Fruit fly (Drosophila melanogaster): ENCODE measurements around the gene HBS1.

The HBS1 gene

dm6 chr3L:1886125-1886544 is 21.1 kb upstream of the HBS1 start:
- TF ChIP-seq Pif1B (GFP tag; optimal IDR thresholded peaks at IDR 0.05) = peak; percentile 97
- TF ChIP-seq D1 (tag; optimal IDR thresholded peaks at IDR 0.05) = peak; percentile 90
- peak; percentile 97 for TF ChIP-seq rn (GFP tag; IDR thresholded peaks at IDR 0.05)
- peak; percentile 98 for TF ChIP-seq CG34367 (tag; optimal IDR thresholded peaks at IDR 0.05)
- TF ChIP-seq CG17806 (tag; optimal IDR thresholded peaks at IDR 0.05) = peak; percentile 98
- peak; percentile 97 for TF ChIP-seq CG12605 (GFP tag; IDR thresholded peaks at IDR 0.05)
- peak; percentile 98 for TF ChIP-seq Pif1A (GFP tag; optimal IDR thresholded peaks at IDR 0.05)
- TF ChIP-seq CG9948 (tag; optimal IDR thresholded peaks at IDR 0.05) = peak; percentile 96
- peak; percentile 91 for TF ChIP-seq CG13204 (GFP tag; optimal IDR thresholded peaks at IDR 0.05)
- no peak for TF ChIP-seq EcR (GFP tag; optimal IDR thresholded peaks at IDR 0.05)
- peak; percentile 98 for TF ChIP-seq CG8159 (tag; optimal IDR thresholded peaks at IDR 0.05)
- peak; percentile 99 for TF ChIP-seq CG32121 (GFP tag; IDR thresholded peaks at IDR 0.05)
- peak; percentile 99 for TF ChIP-seq Ets98B (GFP tag; IDR thresholded peaks at IDR 0.05)
- peak; percentile 92 for TF ChIP-seq CG10348 (GFP tag; IDR thresholded peaks at IDR 0.05)
- TF ChIP-seq fd96Ca (GFP tag; IDR thresholded peaks at IDR 0.05) = peak; percentile 98
- peak; percentile 95 for TF ChIP-seq gl (tag; optimal IDR thresholded peaks at IDR 0.05)
- peak; percentile 99 for TF ChIP-seq CG14655 (GFP tag; optimal IDR thresholded peaks at IDR 0.05)
- TF ChIP-seq Snoo (tag; optimal IDR thresholded peaks at IDR 0.05) = peak; percentile 92
- TF ChIP-seq CG8301 (tag; optimal IDR thresholded peaks at IDR 0.05) = peak; percentile 99
- peak; percentile 99 for TF ChIP-seq CG4496 (GFP tag; IDR thresholded peaks at IDR 0.05)
- TF ChIP-seq CG15710 (tag; optimal IDR thresholded peaks at IDR 0.05) = peak; percentile 97

- TF ChIP-seq EcR (GFP tag; optimal IDR thresholded peaks at IDR 0.05) (no peak), Ets98B (GFP tag; IDR thresholded peaks at IDR 0.05) (peak; percentile 19; the same call in 1 of the 2 replicates)
These were observed 20.4 kb upstream of the HBS1 start, which contains the start of gene Tmhs for dm6 chr3L:1885436-1885835. Gene Tmhs (plus strand): TSS chr3L:1885657.

- TF ChIP-seq EcR (GFP tag; optimal IDR thresholded peaks at IDR 0.05) = peak; percentile 2
- TF ChIP-seq Pif1B (GFP tag; optimal IDR thresholded peaks at IDR 0.05) = peak; percentile 8
- no peak for TF ChIP-seq Ets98B (GFP tag; IDR thresholded peaks at IDR 0.05)
These were observed 19.6 kb upstream of the HBS1 start, which contains the start of gene Aprt for dm6 chr3L:1884652-1885051. Gene Aprt (minus strand): TSS chr3L:1885019.

DNA sequence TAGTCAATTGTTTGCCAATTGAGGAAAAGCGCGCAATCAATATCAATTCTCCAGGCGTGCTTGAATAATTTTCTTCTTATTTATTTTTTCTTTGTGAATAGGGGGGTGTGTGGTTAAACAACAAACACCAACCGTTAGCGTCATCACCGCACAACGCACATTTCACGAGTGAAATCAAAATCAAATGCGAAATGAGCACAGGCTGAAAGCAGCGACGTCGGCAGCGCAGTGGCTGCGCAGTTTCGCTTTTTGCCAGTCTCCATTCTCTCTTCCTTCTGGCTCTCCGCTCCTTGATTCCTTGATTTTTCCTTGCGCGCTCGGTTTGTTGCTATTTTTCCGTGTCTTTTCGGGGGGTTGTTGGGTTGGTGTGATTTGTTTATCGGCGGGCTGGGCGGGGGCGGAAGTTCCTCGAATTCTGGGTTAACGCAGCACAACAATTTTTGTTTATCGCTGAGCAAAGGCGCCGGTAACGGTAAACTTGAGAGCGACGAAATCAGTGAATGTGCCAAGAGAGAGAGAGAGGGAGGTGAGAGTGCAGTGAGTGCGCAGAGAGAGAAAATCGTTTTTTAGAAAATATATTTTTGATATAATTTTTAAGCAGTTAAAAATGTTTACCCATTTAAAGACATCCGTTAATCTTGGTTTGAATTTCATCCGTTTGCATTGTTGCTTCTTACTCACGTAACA is 18.0 kb upstream of the HBS1 start, which contains the start of gene CG13937:
TSS of gene CG13937 (minus strand) at position 174 of the 687 bp plus-strand sequence.
- TF ChIP-seq EcR (GFP tag; optimal IDR thresholded peaks at IDR 0.05) = no peak
- no peak for TF ChIP-seq Snoo (tag; optimal IDR thresholded peaks at IDR 0.05)
- no peak for TF ChIP-seq CG8301 (tag; optimal IDR thresholded peaks at IDR 0.05)
- TF ChIP-seq CG10348 (GFP tag; IDR thresholded peaks at IDR 0.05) = no peak

DNA sequence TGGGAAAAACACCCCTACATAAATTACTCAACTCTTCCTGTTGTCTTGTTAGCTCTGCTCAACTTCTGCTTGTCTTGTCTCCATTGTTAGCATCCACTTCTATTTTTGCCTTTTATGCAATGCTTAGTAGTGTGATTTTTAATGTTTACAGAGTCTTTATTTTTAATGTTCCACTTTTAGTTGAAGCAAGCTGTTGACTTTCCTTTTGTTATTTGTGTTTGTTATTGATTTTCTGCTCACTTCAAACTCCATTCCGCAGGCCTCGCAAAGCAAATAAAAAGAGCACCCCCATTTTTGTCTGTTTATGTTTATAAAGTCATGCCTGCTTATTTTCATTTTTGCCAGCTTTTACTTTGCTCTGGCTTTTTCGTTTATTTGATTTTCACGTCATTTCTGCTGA is 16.9 kb upstream of the HBS1 start:
- TF ChIP-seq Pif1B (GFP tag; optimal IDR thresholded peaks at IDR 0.05) = no peak
- no peak for TF ChIP-seq rn (GFP tag; IDR thresholded peaks at IDR 0.05)
- TF ChIP-seq CG8159 (tag; optimal IDR thresholded peaks at IDR 0.05) = no peak
- no peak for TF ChIP-seq fd96Ca (GFP tag; IDR thresholded peaks at IDR 0.05)
- TF ChIP-seq CG9948 (tag; optimal IDR thresholded peaks at IDR 0.05) = no peak

dm6 chr3L:1880692-1881091 is 15.7 kb upstream of the HBS1 start:
- TF ChIP-seq D1 (tag; optimal IDR thresholded peaks at IDR 0.05) (no peak), rn (GFP tag; IDR thresholded peaks at IDR 0.05) (peak; percentile 62; the same call in 1 of the 2 replicates), CG8301 (tag; optimal IDR thresholded peaks at IDR 0.05) (peak; percentile 52), CG32121 (GFP tag; IDR thresholded peaks at IDR 0.05) (peak; percentile 32; the same call in 1 of the 2 replicates), CG10348 (GFP tag; IDR thresholded peaks at IDR 0.05) (no peak), EcR (GFP tag; optimal IDR thresholded peaks at IDR 0.05) (no peak), Snoo (tag; optimal IDR thresholded peaks at IDR 0.05) (no peak), Pif1B (GFP tag; optimal IDR thresholded peaks at IDR 0.05) (peak; percentile 35), CG12605 (GFP tag; IDR thresholded peaks at IDR 0.05) (peak; percentile 62; the same call in 1 of the 2 replicates), fd96Ca (GFP tag; IDR thresholded peaks at IDR 0.05) (peak; percentile 79; the same call in 2 of the 3 replicates), CG4496 (GFP tag; IDR thresholded peaks at IDR 0.05) (peak; percentile 83; the same call in 2 of the 3 replicates), CG14655 (GFP tag; optimal IDR thresholded peaks at IDR 0.05) (peak; percentile 71), CG8159 (tag; optimal IDR thresholded peaks at IDR 0.05) (peak; percentile 45), CG17806 (tag; optimal IDR thresholded peaks at IDR 0.05) (peak; percentile 30), CG15710 (tag; optimal IDR thresholded peaks at IDR 0.05) (no peak), CG34367 (tag; optimal IDR thresholded peaks at IDR 0.05) (no peak), Ets98B (GFP tag; IDR thresholded peaks at IDR 0.05) (peak; percentile 66; the same call in 1 of the 2 replicates), CG9948 (tag; optimal IDR thresholded peaks at IDR 0.05) (peak; percentile 7), gl (tag; optimal IDR thresholded peaks at IDR 0.05) (no peak)

- TF ChIP-seq Ets98B (GFP tag; IDR thresholded peaks at IDR 0.05) = peak; percentile 62
- peak; percentile 47 for TF ChIP-seq CG15710 (tag; optimal IDR thresholded peaks at IDR 0.05)
- TF ChIP-seq CG4496 (GFP tag; IDR thresholded peaks at IDR 0.05) = peak; percentile 60
- no peak for TF ChIP-seq gl (tag; optimal IDR thresholded peaks at IDR 0.05)
- TF ChIP-seq CG34367 (tag; optimal IDR thresholded peaks at IDR 0.05) = peak; percentile 48
- peak; percentile 68 for TF ChIP-seq EcR (GFP tag; optimal IDR thresholded peaks at IDR 0.05)
- peak; percentile 67 for TF ChIP-seq CG17806 (tag; optimal IDR thresholded peaks at IDR 0.05)
- peak; percentile 71 for TF ChIP-seq CG8301 (tag; optimal IDR thresholded peaks at IDR 0.05)
- TF ChIP-seq Snoo (tag; optimal IDR thresholded peaks at IDR 0.05) = peak; percentile 66
- no peak for TF ChIP-seq Pif1A (GFP tag; optimal IDR thresholded peaks at IDR 0.05)
- TF ChIP-seq CG14655 (GFP tag; optimal IDR thresholded peaks at IDR 0.05) = no peak
- 0 out of 3 replicates have a peak, but pooled peaks have one; percentile 17 for TF ChIP-seq fd96Ca (GFP tag; IDR thresholded peaks at IDR 0.05)
- TF ChIP-seq CG8159 (tag; optimal IDR thresholded peaks at IDR 0.05) = peak; percentile 65
- TF ChIP-seq CG13204 (GFP tag; optimal IDR thresholded peaks at IDR 0.05) = no peak
- TF ChIP-seq rn (GFP tag; IDR thresholded peaks at IDR 0.05) = peak; percentile 41; the same call in 1 of the 2 replicates
- TF ChIP-seq CG32121 (GFP tag; IDR thresholded peaks at IDR 0.05) = no peak; the same call in 1 of the 2 replicates
- no peak for TF ChIP-seq D1 (tag; optimal IDR thresholded peaks at IDR 0.05)
- TF ChIP-seq CG9948 (tag; optimal IDR thresholded peaks at IDR 0.05) = peak; percentile 51
- no peak for TF ChIP-seq CG10348 (GFP tag; IDR thresholded peaks at IDR 0.05)
- TF ChIP-seq CG12605 (GFP tag; IDR thresholded peaks at IDR 0.05) = peak; percentile 61
- no peak for TF ChIP-seq Pif1B (GFP tag; optimal IDR thresholded peaks at IDR 0.05)
These were observed 11.2 kb upstream of the HBS1 start, which contains the start of gene dre4 for dm6 chr3L:1876215-1876625. Gene dre4 (minus strand): TSS chr3L:1876312.
